Worm (Caenorhabditis elegans): Measurements from ENCODE around the gene nhr-219.

nhr-219 gene

DNA sequence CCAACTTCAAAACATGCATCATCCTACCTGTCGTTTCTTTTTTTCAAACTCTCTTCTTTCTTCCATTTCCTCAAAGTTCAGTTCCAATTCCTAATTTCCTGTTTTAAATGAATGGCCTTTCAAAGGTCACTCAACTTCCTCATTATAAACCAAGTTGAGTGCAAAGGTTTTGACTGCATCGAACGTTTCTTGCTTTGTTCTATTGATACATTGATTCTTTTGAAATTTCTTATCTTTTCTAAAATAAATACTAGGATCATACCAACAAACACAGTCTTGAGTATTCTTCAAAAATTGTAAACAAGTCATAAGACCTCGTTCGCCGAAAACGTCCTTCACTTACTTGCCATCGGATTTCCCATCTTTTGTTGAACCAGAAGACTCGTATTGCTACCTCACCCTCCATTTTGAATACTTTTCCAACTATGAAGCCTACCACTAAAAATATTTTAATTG is 24.2 kb upstream of the nhr-219 start, which contains the start of gene F59E11.7:
F59E11.7 (plus strand) TSS at position 51 of the 456 bp plus-strand sequence.
- TF ChIP-seq lim-7 (GFP tag; IDR thresholded peaks at IDR 0.05) (no peak), daf-12 (tag; optimal IDR thresholded peaks at IDR 0.05) (no peak), daf-19 (GFP tag; conservative IDR thresholded peaks at IDR 0.05) (no peak), nhr-102 (tag; optimal IDR thresholded peaks at IDR 0.05) (no peak), F37D6.2 (tag; optimal IDR thresholded peaks at IDR 0.05) (no peak), nhr-48 (tag; optimal IDR thresholded peaks at IDR 0.05) (no peak)

DNA sequence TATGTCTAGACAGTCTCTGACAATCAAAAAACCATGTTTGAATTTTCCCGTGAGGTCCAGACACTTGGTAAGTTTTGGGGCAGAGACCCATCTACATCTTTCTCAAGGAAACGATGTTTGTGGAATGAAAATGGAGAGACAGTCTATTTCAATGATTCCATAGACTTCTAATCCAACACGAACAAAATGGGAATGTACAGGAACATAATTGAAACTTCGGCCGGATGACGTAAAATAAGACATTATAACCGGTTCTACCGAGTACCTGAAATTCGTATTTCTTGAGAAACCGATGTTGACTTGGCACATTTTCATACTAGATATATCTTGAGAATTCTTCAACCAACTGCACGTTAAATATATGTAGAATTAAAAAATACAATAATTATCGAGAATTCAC is 22.1 kb upstream of the nhr-219 start, which contains the start of gene str-87:
str-87 (minus strand) TSS at position 101 of the 400 bp plus-strand sequence.
- no peak for TF ChIP-seq arid-1 (GFP tag; conservative IDR thresholded peaks at IDR 0.05)
- TF ChIP-seq T20F7.1 (GFP tag; optimal IDR thresholded peaks at IDR 0.05) = no peak
- no peak for TF ChIP-seq D1046.2 (GFP tag; IDR thresholded peaks at IDR 0.05)
- no peak for TF ChIP-seq gei-8 (GFP tag; optimal IDR thresholded peaks at IDR 0.05)
- no peak for TF ChIP-seq egl-27 (tag; optimal IDR thresholded peaks at IDR 0.05)
- TF ChIP-seq lin-38 (GFP tag; IDR thresholded peaks at IDR 0.05) = no peak
- no peak for TF ChIP-seq ceh-28 (tag; optimal IDR thresholded peaks at IDR 0.05)
- TF ChIP-seq unc-39 (tag; optimal IDR thresholded peaks at IDR 0.05) = no peak
- TF ChIP-seq dve-1 (tag; optimal IDR thresholded peaks at IDR 0.05; ENCODE audit: insufficient read depth) = no peak
- TF ChIP-seq nhr-25 (tag; optimal IDR thresholded peaks at IDR 0.05; ENCODE audit: borderline replicate concordance, insufficient read depth) = no peak
- TF ChIP-seq zfp-2 (tag; optimal IDR thresholded peaks at IDR 0.05) = no peak
- no peak for TF ChIP-seq daf-16 (GFP tag; optimal IDR thresholded peaks at IDR 0.05)
- no peak for TF ChIP-seq daf-16 (tag; optimal IDR thresholded peaks at IDR 0.05)
- TF ChIP-seq mxl-2 (GFP tag; conservative IDR thresholded peaks at IDR 0.05) = no peak
- no peak for TF ChIP-seq Y5F2A.4 (GFP tag; optimal IDR thresholded peaks at IDR 0.05)
- no peak for TF ChIP-seq ztf-11 (tag; optimal IDR thresholded peaks at IDR 0.05)
- TF ChIP-seq ctbp-1 (GFP tag; IDR thresholded peaks at IDR 0.05) = no peak
- TF ChIP-seq mdl-1 (tag; optimal IDR thresholded peaks at IDR 0.05) = no peak
- no peak for TF ChIP-seq tag-97 (GFP tag; IDR thresholded peaks at IDR 0.05)
- TF ChIP-seq sdz-12 (GFP tag; optimal IDR thresholded peaks at IDR 0.05) = no peak

DNA sequence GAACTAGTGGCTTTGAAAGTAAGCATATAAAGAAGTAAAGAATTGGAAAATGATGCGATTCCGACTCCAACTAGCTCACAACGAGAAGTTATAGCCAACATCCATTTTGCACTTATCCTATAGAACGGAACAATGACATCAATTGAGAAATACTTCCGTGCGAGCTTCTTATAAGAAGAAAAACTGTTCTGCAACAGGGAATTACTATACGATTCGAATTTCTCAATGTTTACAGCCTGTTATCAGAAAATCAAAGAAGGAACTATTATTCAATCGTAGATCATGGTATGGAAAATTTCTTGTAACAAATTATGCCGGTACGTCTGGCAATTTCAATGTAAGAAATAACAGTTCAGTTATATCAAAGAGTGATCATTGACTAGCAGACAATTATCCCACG is 19.8 kb upstream of the nhr-219 start, which contains the start of gene str-85:
str-85 (minus strand) TSS at position 101 of the 400 bp plus-strand sequence.
- TF ChIP-seq nhr-77 (tag; optimal IDR thresholded peaks at IDR 0.05) = no peak
- TF ChIP-seq nhr-76 (tag; optimal IDR thresholded peaks at IDR 0.05) = no peak
- TF ChIP-seq ZK337.2 (GFP tag; IDR thresholded peaks at IDR 0.05) = no peak
- TF ChIP-seq ctbp-1 (GFP tag; IDR thresholded peaks at IDR 0.05) = no peak
- no peak for TF ChIP-seq mdl-1 (tag; optimal IDR thresholded peaks at IDR 0.05)
- TF ChIP-seq ztf-7 (tag; optimal IDR thresholded peaks at IDR 0.05) = no peak
- TF ChIP-seq php-3 (GFP tag; IDR thresholded peaks at IDR 0.05) = no peak
- TF ChIP-seq dmd-8 (GFP tag; IDR thresholded peaks at IDR 0.05) = no peak
- TF ChIP-seq duxl-1 (tag; optimal IDR thresholded peaks at IDR 0.05; ENCODE audit: poor library complexity) = no peak
- no peak for TF ChIP-seq rbr-2 (tag; optimal IDR thresholded peaks at IDR 0.05)
- TF ChIP-seq nhr-111 (GFP tag; optimal IDR thresholded peaks at IDR 0.05) = no peak
- no peak for TF ChIP-seq set-16 (GFP tag; IDR thresholded peaks at IDR 0.05)
- TF ChIP-seq zfp-2 (tag; optimal IDR thresholded peaks at IDR 0.05) = no peak
- no peak for TF ChIP-seq madf-5 (GFP tag; IDR thresholded peaks at IDR 0.05)
- no peak for TF ChIP-seq dmd-9 (GFP tag; IDR thresholded peaks at IDR 0.05)
- TF ChIP-seq ceh-28 (tag; optimal IDR thresholded peaks at IDR 0.05) = no peak
- no peak for TF ChIP-seq hlh-11 (tag; optimal IDR thresholded peaks at IDR 0.05)
